Worm (Caenorhabditis elegans) whole organism, late embryonic: ENCODE data around the gene Y37E11B.10.

ENCODE experiments used
- F13H6.1 ChIP-seq: sonication (generic microtip); optimal IDR thresholded peaks from 2 replicates; lab custom pipeline; 2016; ENCODE audit warnings: missing genetic modification characterization, missing compliant biosample characterization
- ama-1 ChIP-seq: fragments of 150-350 bp; optimal IDR thresholded peaks from 2 replicates; lab custom pipeline; 2014
- ceh-31 ChIP-seq: sonication (generic microtip); optimal IDR thresholded peaks from 2 replicates; lab custom pipeline; 2016; ENCODE audit warnings: missing genetic modification characterization, missing compliant biosample characterization
- ceh-34 ChIP-seq: sonication (generic microtip); optimal IDR thresholded peaks from 2 replicates; lab custom pipeline; 2016; ENCODE audit warnings: mild to moderate bottlenecking, missing genetic modification characterization, missing compliant biosample characterization
- dve-1 ChIP-seq: sonication (generic microtip); optimal IDR thresholded peaks from 2 replicates; lab custom pipeline; 2017; ENCODE audit warnings: antibody characterized with exemption, mild to moderate bottlenecking, missing genetic modification characterization, missing compliant biosample characterization
- ets-4 ChIP-seq: sonication (generic microtip); optimal IDR thresholded peaks from 2 replicates; lab custom pipeline; 2016; ENCODE audit warnings: missing genetic modification characterization, missing compliant biosample characterization
- fkh-10 ChIP-seq: fragments of 150-350 bp; optimal IDR thresholded peaks from 2 replicates; lab custom pipeline; 2014; ENCODE audit warnings: missing biosample characterization, missing genetic modification reagents, missing genetic modification characterization
- madf-2 ChIP-seq: sonication (generic microtip); optimal IDR thresholded peaks from 2 replicates; lab custom pipeline; 2017; ENCODE audit warnings: missing genetic modification characterization, missing compliant biosample characterization
- nfya-1 ChIP-seq: sonication (generic microtip); optimal IDR thresholded peaks from 2 replicates; lab custom pipeline; 2017; ENCODE audit warnings: missing genetic modification characterization, mild to moderate bottlenecking, missing compliant biosample characterization, antibody characterized with exemption, moderate library complexity
- nhr-11 ChIP-seq: fragments of 150-350 bp; optimal IDR thresholded peaks from 2 replicates; lab custom pipeline; 2014; ENCODE audit warnings: missing biosample characterization, missing genetic modification characterization
- pqm-1 ChIP-seq: sonication (generic microtip); optimal IDR thresholded peaks from 2 replicates; lab custom pipeline; 2016; ENCODE audit warnings: missing genetic modification characterization, missing compliant biosample characterization
- pros-1 ChIP-seq: fragments of 150-350 bp; optimal IDR thresholded peaks from 2 replicates; lab custom pipeline; 2014; ENCODE audit warnings: missing biosample characterization, missing genetic modification reagents, missing genetic modification characterization
- ref-2 ChIP-seq: sonication (generic microtip); optimal IDR thresholded peaks from 2 replicates; lab custom pipeline; 2016; ENCODE audit warnings: missing genetic modification characterization, missing compliant biosample characterization
- unc-3 ChIP-seq, 2 experiments: fragments of 200-800 bp in 1 of 2; sonication (Bioruptor generic) in 1 of 2; sonication (generic microtip) in 1 of 2; conservative IDR thresholded peaks in 1 of 2; optimal IDR thresholded peaks in 1 of 2; 2 replicates each; pipeline versions ENCODE4 v1.3.6 to Lab custom; 2016 to 2022; ENCODE audit warnings: missing compliant biosample characterization in 2 of 2, missing genetic modification characterization in 2 of 2, missing genetic modification reagents in 1 of 2

- TF ChIP-seq ets-4 (no peak), pqm-1 (no peak), ama-1 (lab: Kevin White, UChicago) (no peak), madf-2 (tag; lab: Kevin White, UChicago) (no peak), ceh-34 (no peak), fkh-10 (no peak), nhr-11 (tag; lab: Kevin White, UChicago) (no peak), pros-1 (tag; lab: Kevin White, UChicago) (no peak), F13H6.1 (tag; lab: Kevin White, UChicago) (no peak), ref-2 (tag; lab: Kevin White, UChicago) (no peak), dve-1 (tag; lab: Kevin White, UChicago) (no peak), unc-3 (GFP tag; conservative IDR thresholded peaks at IDR 0.05; lab: Robert Waterston, UW) (no peak), unc-3 (tag; optimal IDR thresholded peaks at IDR 0.05; lab: Kevin White, UChicago) (no peak), nfya-1 (tag; lab: Kevin White, UChicago) (no peak), ceh-31 (tag; lab: Kevin White, UChicago) (no peak)
Measured at ce11 chrIV:3654823-3655222, 48.6 kb upstream of the Y37E11B.10 start.
